Worm (Caenorhabditis elegans): ENCODE measurements around the gene F45D11.14.

- no peak for TF ChIP-seq W03F9.2 (tag; optimal IDR thresholded peaks at IDR 0.05)
- TF ChIP-seq dao-5 (tag; optimal IDR thresholded peaks at IDR 0.05), result no peak
- TF ChIP-seq him-1 (tag; optimal IDR thresholded peaks at IDR 0.05), result no peak
Observed at ce11 chrII:999493-999892, 6.8 kb downstream of the F45D11.14 start, which contains the start of gene fbxb-29.

All from whole organism, L4/young adult.